Worm (Caenorhabditis elegans) whole organism, L1 larva: ENCODE data around the gene srx-28.

ENCODE experiments used
- C34B4.2 ChIP-seq: sonication (generic microtip); optimal IDR thresholded peaks from 2 replicates; lab custom pipeline; 2017; ENCODE audit warnings: mild to moderate bottlenecking, missing genetic modification characterization, missing compliant biosample characterization
- F16B12.6 ChIP-seq: fragments of 150-350 bp; optimal IDR thresholded peaks from 2 replicates; lab custom pipeline; 2014; ENCODE audit warnings: missing biosample characterization, missing genetic modification characterization
- alr-1 ChIP-seq: fragments of 200-800 bp; sonication (Bioruptor generic); optimal IDR thresholded peaks from 2 replicates; lab custom pipeline; 2018; ENCODE audit warnings: borderline replicate concordance, mild to moderate bottlenecking, missing genetic modification characterization, missing compliant biosample characterization
- aly-2 ChIP-seq: fragments of 150-350 bp; optimal IDR thresholded peaks from 2 replicates; lab custom pipeline; 2014; ENCODE audit warnings: missing biosample characterization, missing genetic modification characterization
- ceh-88 ChIP-seq: fragments of 200-800 bp; sonication (Bioruptor generic); IDR thresholded peaks from 2 replicates; pipeline ENCODE4 v1.3.6; 2022; ENCODE audit warnings: missing genetic modification characterization, missing compliant biosample characterization
- ceh-90 ChIP-seq: sonication (generic microtip); optimal IDR thresholded peaks from 2 replicates; lab custom pipeline; 2016; ENCODE audit warnings: missing genetic modification characterization, missing compliant biosample characterization
- ces-1 ChIP-seq: fragments of 150-350 bp; optimal IDR thresholded peaks from 2 replicates; lab custom pipeline; 2014; ENCODE audit warnings: missing biosample characterization, missing genetic modification reagents, missing genetic modification characterization
- efl-3 ChIP-seq: fragments of 200-800 bp; sonication (Bioruptor generic); optimal IDR thresholded peaks from 2 replicates; lab custom pipeline; 2018; ENCODE audit warnings: mild to moderate bottlenecking, missing genetic modification characterization, missing compliant biosample characterization
- egl-13 ChIP-seq: sonication (generic microtip); optimal IDR thresholded peaks from 2 replicates; lab custom pipeline; 2016; ENCODE audit warnings: missing genotype, missing genetic modification reagents, missing genetic modification characterization, missing compliant biosample characterization
- egl-27 ChIP-seq, 2 experiments: fragments of 150-350 bp in 1 of 2; sonication (generic microtip); optimal IDR thresholded peaks; 3 replicates each; lab custom pipeline; 2017 to 2018; ENCODE audit warnings: missing biosample characterization in 2 of 2, missing genetic modification characterization in 2 of 2, missing genetic modification reagents in 2 of 2
- elt-3 ChIP-seq, 6 experiments: fragments of 150-350 bp in 1 of 6; sonication (generic microtip); optimal IDR thresholded peaks; 2 replicates each; lab custom pipeline; 2017 to 2018; ENCODE audit warnings: missing biosample characterization in 6 of 6, missing genetic modification characterization in 6 of 6, inconsistent platforms in 1 of 6
- fkh-4 ChIP-seq: sonication (generic microtip); optimal IDR thresholded peaks from 2 replicates; lab custom pipeline; 2016; ENCODE audit warnings: missing compliant biosample characterization, missing genetic modification characterization, borderline replicate concordance
- hlh-4 ChIP-seq: sonication (generic microtip); optimal IDR thresholded peaks from 2 replicates; lab custom pipeline; 2016; ENCODE audit warnings: mild to moderate bottlenecking, missing genetic modification characterization, missing compliant biosample characterization
- jun-1 ChIP-seq: fragments of 150-350 bp; optimal IDR thresholded peaks from 2 replicates; lab custom pipeline; 2014; ENCODE audit warnings: missing biosample characterization, missing genetic modification reagents, missing genetic modification characterization
- lin-13 ChIP-seq: fragments of 150-350 bp; optimal IDR thresholded peaks from 2 replicates; lab custom pipeline; 2014; ENCODE audit warnings: missing biosample characterization, missing genetic modification reagents, missing genetic modification characterization
- lin-14 ChIP-seq: fragments of 200-800 bp; sonication (Bioruptor generic); optimal IDR thresholded peaks from 2 replicates; lab custom pipeline; 2018; ENCODE audit warnings: mild to moderate bottlenecking, missing genetic modification characterization, moderate library complexity, missing compliant biosample characterization
- lin-15B ChIP-seq: fragments of 150-350 bp; sonication (generic microtip); optimal IDR thresholded peaks from 3 replicates; lab custom pipeline; 2014; ENCODE audit warnings: missing biosample characterization, missing genetic modification characterization
- lin-35 ChIP-seq, 2 experiments: fragments of 150-350 bp; optimal IDR thresholded peaks; 2 replicates each; lab custom pipeline; 2014; ENCODE audit warnings: missing biosample characterization in 2 of 2, missing genetic modification characterization in 2 of 2, missing genetic modification reagents in 2 of 2
- lin-39 ChIP-seq: fragments of 150-350 bp; optimal IDR thresholded peaks from 2 replicates; lab custom pipeline; 2014; ENCODE audit warnings: missing biosample characterization, missing genetic modification reagents, missing genetic modification characterization
- mep-1 ChIP-seq: fragments of 150-350 bp; optimal IDR thresholded peaks from 2 replicates; lab custom pipeline; 2014; ENCODE audit warnings: missing biosample characterization, missing genetic modification characterization
- nhr-11 ChIP-seq: fragments of 150-350 bp; optimal IDR thresholded peaks from 2 replicates; lab custom pipeline; 2014; ENCODE audit warnings: missing biosample characterization, missing genetic modification characterization
- nhr-237 ChIP-seq: fragments of 150-350 bp; optimal IDR thresholded peaks from 2 replicates; lab custom pipeline; 2014; ENCODE audit warnings: missing biosample characterization, missing genetic modification characterization
- nhr-76 ChIP-seq: sonication (generic microtip); optimal IDR thresholded peaks from 2 replicates; lab custom pipeline; 2017; ENCODE audit warnings: missing biosample characterization, missing genetic modification characterization
- nhr-77 ChIP-seq: fragments of 150-350 bp; optimal IDR thresholded peaks from 2 replicates; lab custom pipeline; 2014; ENCODE audit warnings: missing biosample characterization, missing genetic modification characterization
- nhr-84 ChIP-seq: sonication (generic microtip); optimal IDR thresholded peaks from 2 replicates; lab custom pipeline; 2017; ENCODE audit warnings: missing biosample characterization, missing genetic modification characterization
- nhr-85 ChIP-seq: sonication (generic microtip); peaks from one replicate; lab custom pipeline; 2016; ENCODE audit warnings: missing genetic modification characterization, inconsistent platforms, missing compliant biosample characterization
- pqm-1 ChIP-seq: sonication (generic microtip); optimal IDR thresholded peaks from 3 replicates; lab custom pipeline; 2017; ENCODE audit warnings: missing biosample characterization, missing genetic modification characterization
- rnt-1 ChIP-seq: sonication (generic microtip); optimal IDR thresholded peaks from 2 replicates; lab custom pipeline; 2016; ENCODE audit warnings: mild to moderate bottlenecking, missing genetic modification characterization, moderate library complexity, missing compliant biosample characterization
- skn-1 ChIP-seq: fragments of 150-350 bp; optimal IDR thresholded peaks from 2 replicates; lab custom pipeline; 2014; ENCODE audit warnings: missing biosample characterization, missing genetic modification characterization
- snpc-4 ChIP-seq: fragments of 150-350 bp; optimal IDR thresholded peaks from 2 replicates; lab custom pipeline; 2014; ENCODE audit warnings: missing biosample characterization, missing genetic modification characterization
- sox-4 ChIP-seq: sonication (generic microtip); optimal IDR thresholded peaks from 2 replicates; lab custom pipeline; 2016; ENCODE audit warnings: missing genetic modification characterization, missing compliant biosample characterization
- sptf-1 ChIP-seq: fragments of 150-350 bp; optimal IDR thresholded peaks from 2 replicates; lab custom pipeline; 2014; ENCODE audit warnings: missing biosample characterization, missing genetic modification characterization
- sup-37 ChIP-seq: fragments of 200-800 bp; sonication (Bioruptor generic); optimal IDR thresholded peaks from 2 replicates; lab custom pipeline; 2018; ENCODE audit warnings: mild to moderate bottlenecking, missing genetic modification characterization, missing compliant biosample characterization
- tbx-2 ChIP-seq: sonication (generic microtip); optimal IDR thresholded peaks from 2 replicates; lab custom pipeline; 2016; ENCODE audit warnings: missing genetic modification characterization, missing compliant biosample characterization
- unc-130 ChIP-seq: fragments of 150-350 bp; optimal IDR thresholded peaks from 2 replicates; lab custom pipeline; 2017; ENCODE audit warnings: missing biosample characterization, missing genetic modification characterization, inconsistent platforms
- unc-86 ChIP-seq: sonication (generic microtip); optimal IDR thresholded peaks from 2 replicates; lab custom pipeline; 2016; ENCODE audit warnings: missing genetic modification characterization, missing compliant biosample characterization
- zip-4 ChIP-seq: fragments of 200-800 bp; sonication (Bioruptor generic); optimal IDR thresholded peaks from 2 replicates; lab custom pipeline; 2018; ENCODE audit warnings: mild to moderate bottlenecking, missing genetic modification characterization, moderate library complexity, missing compliant biosample characterization

Gene srx-28

ce11 chrV:2722555-2722954 lies 34.5 kb downstream of the srx-28 start, which contains the start of gene srg-60:
Gene srg-60, minus strand, starts transcription at chrV:2722655.
- no peak for TF ChIP-seq zip-4 (GFP tag; lab: Kevin White, UChicago)
- no peak for TF ChIP-seq egl-13 (tag; lab: Kevin White, UChicago)
- no peak for TF ChIP-seq nhr-85
- no peak for TF ChIP-seq fkh-4 (tag; lab: Kevin White, UChicago)
- TF ChIP-seq tbx-2, result no peak
- no peak for TF ChIP-seq sox-4
- no peak for TF ChIP-seq lin-15B
- no peak for TF ChIP-seq sup-37

- TF ChIP-seq zip-4 (GFP tag; lab: Kevin White, UChicago) (no peak), egl-13 (tag; lab: Kevin White, UChicago) (no peak), F16B12.6 (tag; lab: Kevin White, UChicago) (no peak), skn-1 (tag; lab: Kevin White, UChicago) (no peak), jun-1 (tag; lab: Kevin White, UChicago) (no peak), aly-2 (tag; lab: Kevin White, UChicago) (no peak), ceh-88 (GFP tag; lab: Robert Waterston, UW) (no peak), nhr-84 (tag; lab: Kevin White, UChicago) (no peak), hlh-4 (tag; lab: Kevin White, UChicago) (no peak), sox-4 (no peak), sup-37 (no peak), nhr-85 (no peak), snpc-4 (tag; lab: Kevin White, UChicago) (no peak), unc-130 (no peak), sptf-1 (tag; lab: Kevin White, UChicago) (no peak), ces-1 (GFP tag; lab: Kevin White, UChicago) (no peak), unc-86 (no peak), C34B4.2 (no peak), lin-14 (GFP tag; lab: Kevin White, UChicago) (no peak), pqm-1 (tag; lab: Kevin White, UChicago) (no peak)
These were observed 36.3 kb downstream of the srx-28 start, which contains the start of gene srt-27 for ce11 chrV:2720763-2721162. Gene srt-27, minus strand, starts transcription at chrV:2720863.

- TF ChIP-seq nhr-11 (tag; lab: Kevin White, UChicago), result no peak
- no peak for TF ChIP-seq F16B12.6 (tag; lab: Kevin White, UChicago)
- TF ChIP-seq egl-27 (tag; optimal IDR thresholded peaks at IDR 0.05; lab: Kevin White, UChicago), result no peak
- no peak for TF ChIP-seq nhr-76 (tag; lab: Kevin White, UChicago)
- TF ChIP-seq lin-35 (GFP tag; optimal IDR thresholded peaks at IDR 0.05; lab: Kevin White, UChicago), result no peak
- TF ChIP-seq nhr-85, result no peak
- TF ChIP-seq ceh-90 (tag; lab: Kevin White, UChicago), result no peak
- TF ChIP-seq nhr-237 (tag; lab: Kevin White, UChicago), result no peak
- TF ChIP-seq nhr-77 (tag; lab: Kevin White, UChicago), result no peak
- no peak for TF ChIP-seq elt-3 (tag; optimal IDR thresholded peaks at IDR 0.05; lab: Kevin White, UChicago)
- no peak for TF ChIP-seq alr-1
- TF ChIP-seq nhr-84 (tag; lab: Kevin White, UChicago), result no peak
- TF ChIP-seq mep-1 (tag; lab: Kevin White, UChicago), result no peak
- no peak for TF ChIP-seq hlh-4 (tag; lab: Kevin White, UChicago)
- no peak for TF ChIP-seq jun-1 (tag; lab: Kevin White, UChicago)
- TF ChIP-seq efl-3 (GFP tag; lab: Kevin White, UChicago), result no peak
- no peak for TF ChIP-seq lin-13 (GFP tag; lab: Kevin White, UChicago)
These were observed 38.3 kb downstream of the srx-28 start, which contains the start of gene srt-29 for ce11 chrV:2718688-2719185. Gene srt-29, minus strand, starts transcription at chrV:2719135.

- TF ChIP-seq unc-130 (no peak), rnt-1 (tag; lab: Kevin White, UChicago) (no peak), lin-39 (no peak), lin-15B (no peak), nhr-85 (no peak), aly-2 (tag; lab: Kevin White, UChicago) (no peak)
These were observed 40.1 kb downstream of the srx-28 start for ce11 chrV:2716933-2717332.
